Worm (Caenorhabditis elegans): ENCODE results near the gene clec-126.

Gene clec-126

DNA sequence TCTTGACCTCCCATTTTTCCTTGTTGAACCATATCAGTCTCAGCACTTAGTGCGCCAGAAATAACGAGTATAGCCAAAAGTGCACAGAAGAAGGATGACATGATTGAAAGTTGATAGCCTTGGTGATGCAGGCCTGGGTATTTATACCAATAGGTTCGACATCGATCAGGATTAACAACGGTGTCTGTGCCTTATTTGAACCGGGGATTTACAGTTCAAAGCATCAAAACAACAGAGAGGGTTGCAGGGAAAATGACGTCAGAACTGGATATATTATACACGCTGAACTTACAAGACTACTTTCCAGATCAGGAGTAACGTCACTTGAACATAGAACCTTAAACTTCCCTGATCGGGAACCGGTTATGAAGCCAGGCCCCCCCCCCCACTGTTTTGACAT is 47.0 kb upstream of the clec-126 start, which contains the start of gene Y49F6B.12:
Gene Y49F6B.12 (minus strand): TSS at position 101 of the 400 bp plus-strand sequence.
- no peak for TF ChIP-seq K09A11.1 (tag; optimal IDR thresholded peaks at IDR 0.05; ENCODE audit: insufficient read depth)
- no peak for TF ChIP-seq pax-1 (tag; optimal IDR thresholded peaks at IDR 0.05)
- TF ChIP-seq hlh-8 (tag; optimal IDR thresholded peaks at IDR 0.05): no peak
- no peak for TF ChIP-seq unc-55 (GFP tag; optimal IDR thresholded peaks at IDR 0.05)
- no peak for TF ChIP-seq ceh-6 (GFP tag; optimal IDR thresholded peaks at IDR 0.05)
- no peak for TF ChIP-seq pha-4 (tag; optimal IDR thresholded peaks at IDR 0.05)
- TF ChIP-seq ceh-30 (tag; optimal IDR thresholded peaks at IDR 0.05): no peak
- TF ChIP-seq Y22D7AL.16 (tag; optimal IDR thresholded peaks at IDR 0.05): no peak
- no peak for TF ChIP-seq lim-6 (tag; optimal IDR thresholded peaks at IDR 0.05)
- TF ChIP-seq fkh-10 (GFP tag; optimal IDR thresholded peaks at IDR 0.05): no peak
- no peak for TF ChIP-seq sdc-2 (tag; optimal IDR thresholded peaks at IDR 0.05)
- TF ChIP-seq ahr-1 (tag; optimal IDR thresholded peaks at IDR 0.05): no peak
- TF ChIP-seq C08G9.2 (tag; optimal IDR thresholded peaks at IDR 0.05): no peak
- TF ChIP-seq elt-4 (tag; optimal IDR thresholded peaks at IDR 0.05): no peak
- no peak for TF ChIP-seq pros-1 (tag; optimal IDR thresholded peaks at IDR 0.05)
- no peak for TF ChIP-seq ceh-18 (tag; optimal IDR thresholded peaks at IDR 0.05)
- TF ChIP-seq ceh-2 (tag; optimal IDR thresholded peaks at IDR 0.05): no peak
- TF ChIP-seq ets-4 (tag; optimal IDR thresholded peaks at IDR 0.05): no peak
- no peak for TF ChIP-seq tbx-7 (tag; optimal IDR thresholded peaks at IDR 0.05)

DNA sequence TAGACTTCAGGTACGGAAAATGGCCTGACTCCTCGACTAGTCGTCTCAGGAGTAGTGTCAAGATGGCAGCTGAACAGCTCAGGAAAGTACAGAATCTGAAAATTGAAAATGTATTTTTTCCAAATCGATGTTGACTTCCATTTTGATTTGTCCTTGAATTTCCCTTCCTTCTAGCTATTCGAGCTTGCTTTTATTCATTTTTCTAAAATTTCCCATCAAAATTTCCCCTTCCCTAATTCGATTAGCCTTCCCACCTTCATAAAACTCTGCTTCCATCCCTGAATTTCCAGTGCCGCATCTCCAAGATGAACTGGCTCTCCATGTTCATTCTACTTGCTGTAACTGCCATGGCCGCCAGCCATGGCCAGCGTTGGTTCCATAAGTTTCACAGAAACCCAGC is 46.5 kb upstream of the clec-126 start, which contains the start of gene Y49F6B.6:
Gene Y49F6B.6 (plus strand): TSS at position 301 of the 400 bp plus-strand sequence.
- no peak for TF ChIP-seq ceh-24 (tag; optimal IDR thresholded peaks at IDR 0.05)
- TF ChIP-seq gmeb-2 (tag; optimal IDR thresholded peaks at IDR 0.05): no peak
- no peak for TF ChIP-seq pat-9 (tag; optimal IDR thresholded peaks at IDR 0.05)
- no peak for TF ChIP-seq pag-3 (tag; optimal IDR thresholded peaks at IDR 0.05; ENCODE audit: borderline replicate concordance)
- no peak for TF ChIP-seq nhr-11 (tag; optimal IDR thresholded peaks at IDR 0.05)
- no peak for TF ChIP-seq ahr-1 (tag; optimal IDR thresholded peaks at IDR 0.05)
- TF ChIP-seq hlh-13 (GFP tag; optimal IDR thresholded peaks at IDR 0.05): no peak
- TF ChIP-seq hlh-8 (tag; optimal IDR thresholded peaks at IDR 0.05): no peak
- TF ChIP-seq K09A11.1 (tag; optimal IDR thresholded peaks at IDR 0.05; ENCODE audit: insufficient read depth): no peak
- no peak for TF ChIP-seq T23F11.4 (GFP tag; optimal IDR thresholded peaks at IDR 0.05)
- TF ChIP-seq unc-55 (GFP tag; optimal IDR thresholded peaks at IDR 0.05): no peak
- no peak for TF ChIP-seq madf-2 (tag; optimal IDR thresholded peaks at IDR 0.05)
- TF ChIP-seq pha-4 (tag; optimal IDR thresholded peaks at IDR 0.05): no peak
- TF ChIP-seq sox-2 (GFP tag; IDR thresholded peaks at IDR 0.05): no peak
- TF ChIP-seq elt-2 (tag; optimal IDR thresholded peaks at IDR 0.05): no peak
- no peak for TF ChIP-seq ceh-22 (tag; optimal IDR thresholded peaks at IDR 0.05)
- no peak for TF ChIP-seq lin-11 (tag; optimal IDR thresholded peaks at IDR 0.05)
- no peak for TF ChIP-seq sox-4 (tag; optimal IDR thresholded peaks at IDR 0.05)
- TF ChIP-seq ceh-6 (GFP tag; optimal IDR thresholded peaks at IDR 0.05): no peak
- TF ChIP-seq unc-42 (tag; optimal IDR thresholded peaks at IDR 0.05): no peak

DNA sequence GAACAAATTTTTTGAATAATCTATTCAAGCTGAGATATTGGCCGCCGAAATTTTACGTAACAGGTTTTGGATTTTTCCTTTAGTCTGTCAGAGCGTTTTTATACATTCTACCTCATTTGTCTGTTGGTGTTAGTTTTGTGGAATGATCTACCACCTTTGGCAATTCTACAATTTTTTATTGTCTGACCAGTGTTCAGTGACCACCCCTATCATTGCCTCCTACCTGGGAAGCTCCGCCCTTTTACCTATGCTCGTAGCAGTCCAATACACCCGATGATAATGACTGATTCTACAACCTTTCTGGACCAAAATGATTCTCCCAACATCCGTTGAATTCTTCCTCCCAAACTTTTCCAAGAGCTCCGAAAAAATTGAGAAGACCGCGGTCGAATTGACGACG is 45.5 kb upstream of the clec-126 start, which contains the start of gene sdz-32:
Gene sdz-32 (plus strand): TSS at position 301 of the 400 bp plus-strand sequence.
- TF ChIP-seq nhr-11 (tag; optimal IDR thresholded peaks at IDR 0.05) (no peak), ref-2 (tag; optimal IDR thresholded peaks at IDR 0.05) (no peak), syd-9 (tag; optimal IDR thresholded peaks at IDR 0.05) (no peak), fkh-10 (GFP tag; optimal IDR thresholded peaks at IDR 0.05) (no peak), pag-3 (tag; optimal IDR thresholded peaks at IDR 0.05; ENCODE audit: borderline replicate concordance) (no peak), dve-1 (tag; optimal IDR thresholded peaks at IDR 0.05) (no peak), ets-4 (tag; optimal IDR thresholded peaks at IDR 0.05) (no peak), hlh-8 (tag; optimal IDR thresholded peaks at IDR 0.05) (no peak), hlh-30 (tag; optimal IDR thresholded peaks at IDR 0.05; ENCODE audit: insufficient read depth) (no peak), sox-4 (tag; optimal IDR thresholded peaks at IDR 0.05) (no peak), ceh-30 (tag; optimal IDR thresholded peaks at IDR 0.05) (no peak), C38D4.7 (GFP tag; optimal IDR thresholded peaks at IDR 0.05) (no peak)
